Fruit fly (Drosophila melanogaster) whole organism, embryonic: ENCODE results near the gene CG13088.

Experiments used
- B-H1 ChIP-seq: fragments of 200-800 bp; sonication (Bioruptor generic); IDR thresholded peaks from 3 replicates; pipeline ENCODE4 v1.3.6; 2022; ENCODE audit warnings: missing biosample characterization, missing genetic modification characterization
- Bteb2 ChIP-seq: fragments of 200-800 bp; sonication (Bioruptor generic); optimal IDR thresholded peaks from 2 replicates; lab custom pipeline; 2016; ENCODE audit warnings: missing biosample characterization, missing genetic modification characterization
- CG11695 ChIP-seq: fragments of 200-800 bp; sonication (Bioruptor generic); IDR thresholded peaks from 3 replicates; pipeline ENCODE4 v1.3.6; 2022; ENCODE audit warnings: missing biosample characterization, missing genetic modification characterization
- CG12155 ChIP-seq: fragments of 200-800 bp; sonication (Bioruptor generic); optimal IDR thresholded peaks from 3 replicates; lab custom pipeline; 2016; ENCODE audit warnings: missing biosample characterization, missing genetic modification characterization
- CG13296 ChIP-seq: fragments of 200-800 bp; sonication (Bioruptor generic); optimal IDR thresholded peaks from 3 replicates; lab custom pipeline; 2018; ENCODE audit warnings: missing biosample characterization, mild to moderate bottlenecking, missing genetic modification characterization
- CG15269 ChIP-seq: fragments of 200-800 bp; sonication (Bioruptor generic); optimal IDR thresholded peaks from 2 replicates; lab custom pipeline; 2018; ENCODE audit warnings: missing biosample characterization, mild to moderate bottlenecking, missing genetic modification characterization, moderate library complexity
- CG16779 ChIP-seq: fragments of 200-800 bp; sonication (Bioruptor generic); IDR thresholded peaks from 2 replicates; pipeline ENCODE4 v1.3.6; 2022; ENCODE audit warnings: missing biosample characterization, missing genetic modification characterization
- CG17186 ChIP-seq: fragments of 200-800 bp; sonication (Bioruptor generic); optimal IDR thresholded peaks from 3 replicates; lab custom pipeline; 2017; ENCODE audit warnings: missing biosample characterization, missing genetic modification reagents, missing genetic modification characterization
- CG2120 ChIP-seq: fragments of 200-800 bp; sonication (Bioruptor generic); optimal IDR thresholded peaks from 3 replicates; lab custom pipeline; 2016; ENCODE audit warnings: missing biosample characterization, missing genetic modification characterization
- CG31224 ChIP-seq: fragments of 200-800 bp; sonication (Bioruptor generic); IDR thresholded peaks from 2 replicates; pipeline ENCODE4 v1.3.6; 2022; ENCODE audit warnings: missing biosample characterization, missing genetic modification characterization
- CG3407 ChIP-seq: fragments of 200-800 bp; sonication (Bioruptor generic); optimal IDR thresholded peaks from 2 replicates; lab custom pipeline; 2018; ENCODE audit warnings: missing biosample characterization, mild to moderate bottlenecking, missing genetic modification characterization
- CG34422 ChIP-seq: fragments of 200-800 bp; sonication (Bioruptor generic); IDR thresholded peaks from 3 replicates; pipeline ENCODE4 v1.3.6; 2022; ENCODE audit warnings: missing biosample characterization, missing genetic modification characterization
- CG3847 ChIP-seq: fragments of 200-800 bp; sonication (Bioruptor generic); IDR thresholded peaks from 2 replicates; pipeline ENCODE4 v1.3.6; 2022; ENCODE audit warnings: missing biosample characterization, missing genetic modification characterization
- CG4854 ChIP-seq: fragments of 200-800 bp; sonication (Bioruptor generic); optimal IDR thresholded peaks from 2 replicates; lab custom pipeline; 2016; ENCODE audit warnings: missing biosample characterization, missing genetic modification characterization, inconsistent platforms
- CG5180 ChIP-seq: fragments of 200-800 bp; sonication (Bioruptor generic); optimal IDR thresholded peaks from 3 replicates; lab custom pipeline; 2017; ENCODE audit warnings: missing biosample characterization, missing genetic modification characterization, mild to moderate bottlenecking, moderate library complexity, missing genetic modification reagents
- CG7928 ChIP-seq: fragments of 200-800 bp; sonication (Bioruptor generic); optimal IDR thresholded peaks from 2 replicates; lab custom pipeline; 2017; ENCODE audit warnings: missing biosample characterization, mild to moderate bottlenecking, missing genetic modification characterization
- CG8359 ChIP-seq: fragments of 200-800 bp; sonication (Bioruptor generic); optimal IDR thresholded peaks from 2 replicates; lab custom pipeline; 2017; ENCODE audit warnings: missing biosample characterization, mild to moderate bottlenecking, missing genetic modification characterization, borderline replicate concordance
- CG9215 ChIP-seq: fragments of 200-800 bp; sonication (Bioruptor generic); IDR thresholded peaks from 2 replicates; pipeline ENCODE4 v1.3.6; 2022; ENCODE audit warnings: missing biosample characterization, missing genetic modification characterization
- Dip3 ChIP-seq: fragments of 200-800 bp; sonication (Bioruptor generic); optimal IDR thresholded peaks from 3 replicates; lab custom pipeline; 2016; ENCODE audit warnings: missing biosample characterization, missing genetic modification characterization
- Dll ChIP-seq: fragments of 200-800 bp; sonication (Bioruptor generic); IDR thresholded peaks from 4 replicates; pipeline ENCODE4 v1.3.6; 2022; ENCODE audit warnings: missing biosample characterization, missing genetic modification characterization; ENCODE audit not compliant: partially characterized antibody
- Drgx ChIP-seq: fragments of 200-800 bp; sonication (Bioruptor generic); IDR thresholded peaks from 2 replicates; pipeline ENCODE4 v1.3.6; 2022; ENCODE audit warnings: missing biosample characterization, missing genetic modification characterization
- E2f1 ChIP-seq: fragments of 200-800 bp; sonication (Bioruptor generic); IDR thresholded peaks from 2 replicates; pipeline ENCODE4 v1.3.6; 2022; ENCODE audit warnings: missing biosample characterization, missing genetic modification characterization
- ERR ChIP-seq: fragments of 200-800 bp; sonication (Bioruptor generic); optimal IDR thresholded peaks from 2 replicates; lab custom pipeline; 2016; ENCODE audit warnings: missing biosample characterization, missing genetic modification characterization
- H15 ChIP-seq: fragments of 200-800 bp; sonication (Bioruptor generic); IDR thresholded peaks from 3 replicates; pipeline ENCODE4 v1.3.6; 2022; ENCODE audit warnings: missing biosample characterization, missing genetic modification characterization
- HLH3B ChIP-seq: fragments of 200-800 bp; sonication (Bioruptor generic); IDR thresholded peaks from 2 replicates; pipeline ENCODE4 v1.3.6; 2022; ENCODE audit warnings: missing biosample characterization, missing genetic modification characterization
- HLH54F ChIP-seq: fragments of 200-800 bp; sonication (Bioruptor generic); optimal IDR thresholded peaks from 3 replicates; lab custom pipeline; 2016; ENCODE audit warnings: missing biosample characterization, missing genetic modification characterization
- Hmx ChIP-seq: fragments of 200-800 bp; sonication (Bioruptor generic); optimal IDR thresholded peaks from 2 replicates; lab custom pipeline; 2016; ENCODE audit warnings: missing biosample characterization, missing genetic modification characterization
- Lim3 ChIP-seq: fragments of 200-800 bp; sonication (Bioruptor generic); IDR thresholded peaks from 2 replicates; pipeline ENCODE4 v1.3.6; 2022; ENCODE audit warnings: missing biosample characterization, missing genetic modification characterization
- Mes4 ChIP-seq: fragments of 200-800 bp; sonication (Bioruptor generic); optimal IDR thresholded peaks from 2 replicates; lab custom pipeline; 2016; ENCODE audit warnings: missing biosample characterization, missing genetic modification characterization
- Ravus ChIP-seq: fragments of 200-800 bp; sonication (Bioruptor generic); IDR thresholded peaks from 2 replicates; pipeline ENCODE4 v1.3.6; 2022; ENCODE audit warnings: missing biosample characterization, missing genetic modification characterization
- Tbp ChIP-seq: fragments of >200 bp; optimal IDR thresholded peaks from 2 replicates; lab custom pipeline; 2018; ENCODE audit warnings: missing biosample characterization, missing genetic modification characterization
- Trl ChIP-seq, 3 experiments: fragments of >200 bp in 2 of 3; fragments of 200-800 bp in 1 of 3; sonication (Bioruptor generic) in 1 of 3; optimal IDR thresholded peaks; 2 replicates in 1 of 3; 3 replicates in 2 of 3; lab custom pipeline; 2016 to 2017; ENCODE audit warnings: missing biosample characterization in 1 of 3, missing genetic modification characterization in 1 of 3
- ac ChIP-seq: fragments of 200-800 bp; sonication (Bioruptor generic); optimal IDR thresholded peaks from 3 replicates; lab custom pipeline; 2017; ENCODE audit warnings: missing biosample characterization, mild to moderate bottlenecking, missing genetic modification characterization
- aop ChIP-seq: fragments of 200-800 bp; sonication (Bioruptor generic); IDR thresholded peaks from 2 replicates; pipeline ENCODE4 v1.3.6; 2022; ENCODE audit warnings: missing biosample characterization, missing genetic modification characterization
- ash1 ChIP-seq: fragments of 200-800 bp; sonication (Bioruptor generic); optimal IDR thresholded peaks from 2 replicates; lab custom pipeline; 2018; ENCODE audit warnings: missing biosample characterization, mild to moderate bottlenecking, missing genetic modification characterization
- ato ChIP-seq: fragments of 200-800 bp; sonication (Bioruptor generic); IDR thresholded peaks from 2 replicates; pipeline ENCODE4 v1.3.6; 2022; ENCODE audit warnings: missing biosample characterization, missing genetic modification characterization; ENCODE audit not compliant: partially characterized antibody
- bbx ChIP-seq: fragments of 200-800 bp; sonication (Bioruptor generic); IDR thresholded peaks from 2 replicates; pipeline ENCODE4 v1.3.6; 2022; ENCODE audit warnings: missing biosample characterization, missing genetic modification characterization; ENCODE audit not compliant: partially characterized antibody
- bowl ChIP-seq: fragments of 200-800 bp; sonication (Bioruptor generic); IDR thresholded peaks from 2 replicates; pipeline ENCODE4 v1.3.6; 2022; ENCODE audit warnings: missing biosample characterization, missing genetic modification characterization
- chn ChIP-seq: fragments of 200-800 bp; sonication (Bioruptor generic); optimal IDR thresholded peaks from 2 replicates; lab custom pipeline; 2016; ENCODE audit warnings: missing biosample characterization, missing genetic modification characterization
- gro ChIP-seq: fragments of 200-800 bp; sonication (Bioruptor generic); optimal IDR thresholded peaks from 2 replicates; lab custom pipeline; 2016; ENCODE audit warnings: missing biosample characterization, missing genetic modification characterization
- jing ChIP-seq: fragments of 200-800 bp; sonication (Bioruptor generic); optimal IDR thresholded peaks from 2 replicates; lab custom pipeline; 2018; ENCODE audit warnings: missing biosample characterization, mild to moderate bottlenecking, missing genetic modification characterization
- luna ChIP-seq: fragments of 200-800 bp; sonication (Bioruptor generic); optimal IDR thresholded peaks from 2 replicates; lab custom pipeline; 2016; ENCODE audit warnings: missing biosample characterization, missing genetic modification characterization
- maf-S ChIP-seq: fragments of 200-800 bp; sonication (Bioruptor generic); optimal IDR thresholded peaks from 2 replicates; lab custom pipeline; 2016; ENCODE audit warnings: missing biosample characterization, missing genetic modification characterization
- mam ChIP-seq: fragments of 200-800 bp; sonication (Bioruptor generic); optimal IDR thresholded peaks from 3 replicates; lab custom pipeline; 2016; ENCODE audit warnings: missing biosample characterization, missing genetic modification characterization
- pros ChIP-seq: fragments of 200-800 bp; sonication (Bioruptor generic); optimal IDR thresholded peaks from 3 replicates; lab custom pipeline; 2019; ENCODE audit warnings: missing biosample characterization, mild to moderate bottlenecking, missing genetic modification characterization, moderate library complexity
- pum ChIP-seq: fragments of 200-800 bp; sonication (Bioruptor generic); optimal IDR thresholded peaks from 2 replicates; lab custom pipeline; 2016; ENCODE audit warnings: missing biosample characterization, missing genetic modification characterization
- repo ChIP-seq: fragments of 200-800 bp; sonication (Bioruptor generic); optimal IDR thresholded peaks from 2 replicates; lab custom pipeline; 2016; ENCODE audit warnings: missing biosample characterization, missing genetic modification characterization
- run ChIP-seq: fragments of 200-800 bp; sonication (Bioruptor generic); optimal IDR thresholded peaks from 3 replicates; lab custom pipeline; 2018; ENCODE audit warnings: missing biosample characterization, mild to moderate bottlenecking, missing genetic modification characterization
- scrt ChIP-seq: fragments of 200-800 bp; sonication (Bioruptor generic); optimal IDR thresholded peaks from 2 replicates; lab custom pipeline; 2018; ENCODE audit warnings: missing biosample characterization, mild to moderate bottlenecking, missing genetic modification characterization, moderate library complexity

Gene CG13088

DNA sequence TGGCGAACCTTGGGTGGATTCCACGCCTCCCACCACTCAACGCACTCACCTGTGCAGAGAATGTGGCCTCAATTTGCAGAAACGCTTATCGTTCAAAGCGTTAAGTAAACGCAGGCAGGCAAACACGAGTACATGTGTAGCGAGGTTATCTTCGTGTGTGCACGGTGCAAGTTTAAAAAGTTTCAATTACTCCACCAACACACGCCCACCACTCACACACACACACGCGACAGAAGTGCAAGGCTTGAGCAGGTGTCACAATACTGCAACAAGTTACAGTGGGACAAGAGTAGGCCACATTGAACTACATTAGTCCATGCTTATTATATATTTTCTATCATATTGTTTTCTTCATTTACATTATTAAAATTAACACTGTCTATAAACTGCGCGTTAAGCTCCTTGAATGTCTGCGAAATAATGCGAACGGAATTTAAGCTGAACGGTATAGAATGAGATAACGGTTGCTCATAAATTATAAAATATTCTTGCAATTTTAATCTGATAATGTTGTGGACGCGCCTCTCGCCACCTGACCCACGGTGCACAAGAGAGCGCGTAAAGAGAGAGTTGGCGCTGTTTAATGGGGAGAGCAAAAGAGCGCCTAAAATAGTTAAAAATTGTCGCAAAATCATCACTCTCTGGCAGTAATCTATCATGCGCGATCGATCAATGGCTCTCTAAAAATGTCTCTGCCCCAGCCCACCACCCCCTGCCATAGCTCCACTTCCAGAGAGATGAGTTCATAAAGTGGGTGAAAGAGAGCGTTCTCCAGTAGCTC lies 45.9 kb downstream of the CG13088 start (continued):
- TF ChIP-seq aop (GFP tag; lab: Robert Waterston, UW), result peak; percentile 91
- TF ChIP-seq CG17186, result peak; percentile 94
- TF ChIP-seq maf-S (GFP tag; lab: Kevin White, UChicago), result peak; percentile 84
- peak; percentile 97 for TF ChIP-seq HLH3B (GFP tag; lab: Robert Waterston, UW)
- TF ChIP-seq run (tag; lab: Kevin White, UChicago), result peak; percentile 96
- peak; percentile 93 for TF ChIP-seq CG13296 (GFP tag; lab: Kevin White, UChicago)
- peak; percentile 67 for TF ChIP-seq Hmx (GFP tag; lab: Kevin White, UChicago)
- TF ChIP-seq CG5180 (GFP tag; lab: Kevin White, UChicago), result peak; percentile 91
- TF ChIP-seq bowl (GFP tag; lab: Robert Waterston, UW), result peak; percentile 92
- TF ChIP-seq luna (GFP tag; lab: Kevin White, UChicago), result no peak
- peak; percentile 80 for TF ChIP-seq CG4854 (GFP tag; lab: Kevin White, UChicago)
- peak; percentile 58 for TF ChIP-seq ERR (GFP tag; lab: Kevin White, UChicago)
- no peak for TF ChIP-seq ash1 (GFP tag; lab: Kevin White, UChicago)
- TF ChIP-seq bbx (GFP tag; lab: Robert Waterston, UW), result no peak; the same call in 1 of the 2 replicates
- peak; percentile 62 for TF ChIP-seq CG31224
- TF ChIP-seq E2f1 (GFP tag; lab: Robert Waterston, UW), result peak; percentile 95
- peak; percentile 77 for TF ChIP-seq CG2120 (GFP tag; lab: Kevin White, UChicago)
- peak; percentile 93 for TF ChIP-seq CG3407
- peak; percentile 84 for TF ChIP-seq CG3847
- TF ChIP-seq H15 (GFP tag; lab: Robert Waterston, UW), result peak; percentile 94
- peak; percentile 51 for TF ChIP-seq CG7928 (GFP tag; lab: Kevin White, UChicago)
- peak; percentile 28 for TF ChIP-seq pros (GFP tag; lab: Kevin White, UChicago)
- TF ChIP-seq Bteb2 (GFP tag; lab: Kevin White, UChicago), result peak; percentile 46
- peak; percentile 85 for TF ChIP-seq pum
- no peak for TF ChIP-seq gro (GFP tag; lab: Kevin White, UChicago)
- TF ChIP-seq Drgx, result peak; percentile 97
- peak; percentile 92 for TF ChIP-seq chn (GFP tag; lab: Kevin White, UChicago)
- peak; percentile 85 for TF ChIP-seq scrt
- TF ChIP-seq Ravus (GFP tag; lab: Robert Waterston, UW), result peak; percentile 76
- TF ChIP-seq Trl (optimal IDR thresholded peaks at IDR 0.05; lab: Kevin White, UChicago), result peak; percentile 92 to 96
- peak; percentile 82 for TF ChIP-seq Trl (GFP tag; optimal IDR thresholded peaks at IDR 0.05; lab: Kevin White, UChicago)
- TF ChIP-seq jing, result peak; percentile 98
- peak; percentile 86 for TF ChIP-seq CG16779
- peak; percentile 87; the same call in 1 of the 2 replicates for TF ChIP-seq Lim3 (GFP tag; lab: Robert Waterston, UW)
- peak; percentile 77 for TF ChIP-seq Mes4
- peak; percentile 92 for TF ChIP-seq B-H1 (GFP tag; lab: Robert Waterston, UW)
- TF ChIP-seq CG11695 (GFP tag; lab: Robert Waterston, UW), result peak; percentile 97
- TF ChIP-seq repo (GFP tag; lab: Kevin White, UChicago), result peak; percentile 52
- peak; percentile 58; the same call in 2 of the 4 replicates for TF ChIP-seq Dll (GFP tag; lab: Robert Waterston, UW)
- TF ChIP-seq CG8359 (GFP tag; lab: Kevin White, UChicago), result peak; percentile 92
- TF ChIP-seq HLH54F (GFP tag; lab: Kevin White, UChicago), result peak; percentile 65
- TF ChIP-seq CG9215 (GFP tag; lab: Robert Waterston, UW), result no peak
- no peak for TF ChIP-seq ato (GFP tag; lab: Robert Waterston, UW)
- peak; percentile 82 for TF ChIP-seq CG12155 (GFP tag; lab: Kevin White, UChicago)
- TF ChIP-seq mam (GFP tag; lab: Kevin White, UChicago), result peak; percentile 79
- TF ChIP-seq Tbp (GFP tag; lab: Kevin White, UChicago), result no peak
- TF ChIP-seq CG34422, result peak; percentile 94
- TF ChIP-seq ac, result peak; percentile 31
- peak; percentile 69 for TF ChIP-seq Dip3 (GFP tag; lab: Kevin White, UChicago)
- peak; percentile 96 for TF ChIP-seq CG15269 (tag; lab: Kevin White, UChicago)
